ENCODE assay signal across 2 worm cellular contexts in the genomic region with DNA sequence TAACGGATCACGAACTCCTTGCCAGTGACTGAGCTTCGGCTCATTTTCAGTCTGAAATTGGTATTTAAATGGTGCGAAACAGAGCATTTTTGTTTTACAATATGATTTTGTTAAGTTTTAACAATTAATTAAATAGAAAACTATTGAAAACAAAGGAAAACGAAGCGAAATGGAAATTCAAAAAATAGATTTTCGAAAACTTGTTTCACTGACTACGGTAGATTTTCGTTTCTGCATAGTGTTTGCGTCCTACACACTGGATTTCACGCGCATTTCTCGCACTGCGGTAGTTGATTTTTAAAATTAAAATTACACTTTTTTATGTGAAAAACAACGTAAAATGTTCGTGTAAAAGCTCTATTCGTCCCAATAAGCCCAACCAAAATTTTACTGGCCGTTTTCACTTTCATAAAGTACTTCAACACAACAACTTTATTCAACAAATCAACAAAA.
TF ChIP-seq lines count a peak whose summit lies in the region.

A gene (minus strand): TSS at position 51 of the 453 bp plus-strand sequence.

TF ChIP-seq in whole organism, L4 larva, 104 proteins besides CTCF, POLR2A, EP300 and RAD21:
- TF ChIP-seq lsy-2 (tag; optimal IDR thresholded peaks at IDR 0.05; lab: Kevin White, UChicago) (no peak), aly-2 (tag; optimal IDR thresholded peaks at IDR 0.05; lab: Kevin White, UChicago) (no peak), lin-38 (GFP tag; IDR thresholded peaks at IDR 0.05; lab: Robert Waterston, UW) (0 out of 2 replicates have a peak, but pooled peaks have one; percentile 12), nhr-10 (tag; optimal IDR thresholded peaks at IDR 0.05; lab: Kevin White, UChicago) (no peak)

TF ChIP-seq in whole organism, young adult, 124 proteins besides CTCF, POLR2A, EP300 and RAD21:
- TF ChIP-seq xnd-1 (tag; optimal IDR thresholded peaks at IDR 0.05; lab: Kevin White, UChicago) (no peak), snpc-1.1 (tag; optimal IDR thresholded peaks at IDR 0.05; lab: Kevin White, UChicago; ENCODE audit: insufficient read depth) (peak; percentile 13), Y67H2A.10 (GFP tag; conservative IDR thresholded peaks at IDR 0.05; lab: Robert Waterston, UW) (no peak), hlh-26 (GFP tag; conservative IDR thresholded peaks at IDR 0.05; lab: Robert Waterston, UW) (no peak), Y56A3A.18 (GFP tag; IDR thresholded peaks at IDR 0.05; lab: Robert Waterston, UW) (no peak), madf-10 (tag; optimal IDR thresholded peaks at IDR 0.05; lab: Kevin White, UChicago) (no peak), F49E8.2 (tag; optimal IDR thresholded peaks at IDR 0.05; lab: Kevin White, UChicago; ENCODE audit: insufficient read depth) (peak; percentile 13), Y53F4B.3 (GFP tag; IDR thresholded peaks at IDR 0.05; lab: Robert Waterston, UW) (no peak), madf-6 (GFP tag; IDR thresholded peaks at IDR 0.05; lab: Robert Waterston, UW) (peak; percentile 52), ceh-27 (GFP tag; optimal IDR thresholded peaks at IDR 0.05; lab: Kevin White, UChicago) (no peak), lsl-1 (GFP tag; optimal IDR thresholded peaks at IDR 0.05; lab: Kevin White, UChicago) (peak; percentile 81), nfya-1 (tag; optimal IDR thresholded peaks at IDR 0.05; lab: Kevin White, UChicago; ENCODE audit: borderline replicate concordance, insufficient read depth) (no peak), Y79H2A.3 (GFP tag; conservative IDR thresholded peaks at IDR 0.05; lab: Robert Waterston, UW) (no peak), D2030.7 (GFP tag; IDR thresholded peaks at IDR 0.05; lab: Robert Waterston, UW) (peak; percentile 40), ceh-91 (GFP tag; IDR thresholded peaks at IDR 0.05; lab: Robert Waterston, UW) (0 out of 2 replicates have a peak, but pooled peaks have one; percentile 24)
